Fruit fly (Drosophila melanogaster) whole organism, prepupa: Measurements from ENCODE around the gene CG9733.
A peak's percentile ranks its signal among the peaks of the same experiment; 100 is the strongest.

Experiments used
- CG10631 ChIP-seq: fragments of 200-800 bp; sonication (Bioruptor generic); optimal IDR thresholded peaks from 2 replicates; lab custom pipeline; 2016; ENCODE audit warnings: missing biosample characterization, missing genetic modification characterization
- CG11762 ChIP-seq: fragments of 200-800 bp; sonication (Bioruptor generic); optimal IDR thresholded peaks from 3 replicates; lab custom pipeline; 2016; ENCODE audit warnings: missing biosample characterization, missing genetic modification characterization; ENCODE audit not compliant: insufficient read depth
- CG11902 ChIP-seq: fragments of 200-800 bp; sonication (Bioruptor generic); optimal IDR thresholded peaks from 3 replicates; lab custom pipeline; 2016; ENCODE audit warnings: missing biosample characterization, missing genetic modification characterization
- CG15336 ChIP-seq: fragments of 200-800 bp; sonication (Bioruptor generic); IDR thresholded peaks from 2 replicates; pipeline ENCODE4 v1.3.6; 2022; ENCODE audit warnings: missing biosample characterization, missing genetic modification characterization
- CG1621 ChIP-seq: fragments of 200-800 bp; sonication (Bioruptor generic); optimal IDR thresholded peaks from 3 replicates; lab custom pipeline; 2018; ENCODE audit warnings: missing biosample characterization, mild to moderate bottlenecking, missing genetic modification characterization
- CG16779 ChIP-seq: fragments of 200-800 bp; sonication (Bioruptor generic); optimal IDR thresholded peaks from 3 replicates; lab custom pipeline; 2017; ENCODE audit warnings: missing biosample characterization, mild to moderate bottlenecking, missing genetic modification characterization
- CG3032 ChIP-seq: fragments of 200-800 bp; optimal IDR thresholded peaks from 2 replicates; lab custom pipeline; 2019; ENCODE audit warnings: missing biosample characterization, mild to moderate bottlenecking, missing genetic modification characterization, moderate library complexity
- CG31627 ChIP-seq: fragments of 200-800 bp; sonication (Bioruptor generic); optimal IDR thresholded peaks from 3 replicates; lab custom pipeline; 2016; ENCODE audit warnings: missing biosample characterization, missing genetic modification characterization
- CG32006 ChIP-seq: fragments of 200-800 bp; sonication (Bioruptor generic); optimal IDR thresholded peaks from 3 replicates; lab custom pipeline; 2017; ENCODE audit warnings: missing biosample characterization, mild to moderate bottlenecking, missing genetic modification characterization
- CG34406 ChIP-seq: fragments of 200-800 bp; sonication (Bioruptor generic); optimal IDR thresholded peaks from 3 replicates; lab custom pipeline; 2016; ENCODE audit warnings: missing biosample characterization, missing genetic modification characterization
- CG3919 ChIP-seq: fragments of 200-800 bp; sonication (Bioruptor generic); optimal IDR thresholded peaks from 3 replicates; lab custom pipeline; 2016; ENCODE audit warnings: missing biosample characterization, missing genetic modification characterization
- CG4318 ChIP-seq: fragments of 200-800 bp; sonication (Bioruptor generic); optimal IDR thresholded peaks from 3 replicates; lab custom pipeline; 2017; ENCODE audit warnings: missing biosample characterization, mild to moderate bottlenecking, missing genetic modification characterization
- CG6163 ChIP-seq: fragments of 200-800 bp; sonication (Bioruptor generic); IDR thresholded peaks from 3 replicates; pipeline ENCODE4 v1.3.6; 2022; ENCODE audit warnings: missing biosample characterization, missing genetic modification characterization
- CG6276 ChIP-seq: fragments of 200-800 bp; sonication (Bioruptor generic); optimal IDR thresholded peaks from 2 replicates; lab custom pipeline; 2017; ENCODE audit warnings: missing biosample characterization, mild to moderate bottlenecking, missing genetic modification characterization
- CG6792 ChIP-seq: fragments of 200-800 bp; sonication (Bioruptor generic); optimal IDR thresholded peaks from 3 replicates; lab custom pipeline; 2016; ENCODE audit warnings: missing biosample characterization, missing genetic modification characterization
- CG6808 ChIP-seq: fragments of 200-800 bp; sonication (Bioruptor generic); optimal IDR thresholded peaks from 3 replicates; lab custom pipeline; 2017; ENCODE audit warnings: missing biosample characterization, missing genetic modification characterization, mild to moderate bottlenecking, moderate library complexity, missing genetic modification reagents
- CG6854 ChIP-seq: fragments of 200-800 bp; sonication (Bioruptor generic); optimal IDR thresholded peaks from 2 replicates; lab custom pipeline; 2017; ENCODE audit warnings: missing biosample characterization, mild to moderate bottlenecking, missing genetic modification characterization
- CG7368 ChIP-seq: fragments of 200-800 bp; sonication (Bioruptor generic); optimal IDR thresholded peaks from 3 replicates; lab custom pipeline; 2016; ENCODE audit warnings: missing biosample characterization, missing genetic modification characterization
- CG8319 ChIP-seq: fragments of 200-800 bp; sonication (Bioruptor generic); optimal IDR thresholded peaks from 3 replicates; lab custom pipeline; 2016; ENCODE audit warnings: missing biosample characterization, missing genetic modification characterization
- Eip75B ChIP-seq: fragments of 200-800 bp; sonication (Bioruptor generic); optimal IDR thresholded peaks from 3 replicates; lab custom pipeline; 2016; ENCODE audit warnings: missing biosample characterization, missing genetic modification characterization
- Eip78C ChIP-seq: fragments of 200-800 bp; sonication (Bioruptor generic); peaks from one replicate; lab custom pipeline; 2016; ENCODE audit warnings: missing biosample characterization, missing genetic modification characterization
- Eip93F ChIP-seq: fragments of 200-800 bp; sonication (Bioruptor generic); optimal IDR thresholded peaks from 2 replicates; lab custom pipeline; 2016; ENCODE audit warnings: missing biosample characterization, mild to moderate bottlenecking, missing genetic modification characterization
- Ets21C ChIP-seq: fragments of 200-800 bp; sonication (Bioruptor generic); optimal IDR thresholded peaks from 3 replicates; lab custom pipeline; 2016; ENCODE audit warnings: missing biosample characterization, missing genetic modification characterization
- Ets96B ChIP-seq: fragments of 200-800 bp; optimal IDR thresholded peaks from 2 replicates; lab custom pipeline; 2019; ENCODE audit warnings: missing biosample characterization, mild to moderate bottlenecking, missing genetic modification characterization, moderate library complexity
- Gug ChIP-seq: fragments of 200-800 bp; sonication (Bioruptor generic); IDR thresholded peaks from 2 replicates; pipeline ENCODE4 v1.3.6; 2022; ENCODE audit warnings: missing biosample characterization, missing genetic modification characterization
- Hr39 ChIP-seq: fragments of 200-800 bp; sonication (Bioruptor generic); optimal IDR thresholded peaks from 2 replicates; lab custom pipeline; 2016; ENCODE audit warnings: missing biosample characterization, missing genetic modification characterization
- Hr4 ChIP-seq: fragments of 200-800 bp; sonication (Bioruptor generic); optimal IDR thresholded peaks from 3 replicates; lab custom pipeline; 2016; ENCODE audit warnings: missing biosample characterization, missing genetic modification characterization
- Lpt ChIP-seq: fragments of 200-800 bp; sonication (Bioruptor generic); optimal IDR thresholded peaks from 3 replicates; lab custom pipeline; 2016; ENCODE audit warnings: missing biosample characterization, missing genetic modification characterization
- Met ChIP-seq: fragments of 200-800 bp; sonication (Bioruptor generic); optimal IDR thresholded peaks from 3 replicates; lab custom pipeline; 2016; ENCODE audit warnings: missing biosample characterization, missing genetic modification characterization
- OdsH ChIP-seq: fragments of 200-800 bp; sonication (Bioruptor generic); optimal IDR thresholded peaks from 3 replicates; lab custom pipeline; 2016; ENCODE audit warnings: missing biosample characterization, missing genetic modification characterization
- Smox ChIP-seq: fragments of 200-800 bp; sonication (Bioruptor generic); optimal IDR thresholded peaks from 3 replicates; lab custom pipeline; 2016; ENCODE audit warnings: missing biosample characterization, missing genetic modification characterization
- Sox102F ChIP-seq: fragments of 200-800 bp; sonication (Bioruptor generic); optimal IDR thresholded peaks from 2 replicates; lab custom pipeline; 2016; ENCODE audit warnings: missing biosample characterization, mild to moderate bottlenecking, missing genetic modification characterization
- Sox14 ChIP-seq: fragments of 200-800 bp; sonication (Bioruptor generic); optimal IDR thresholded peaks from 3 replicates; lab custom pipeline; 2016; ENCODE audit warnings: missing biosample characterization, missing genetic modification characterization
- Sox15 ChIP-seq: fragments of 200-800 bp; sonication (Bioruptor generic); optimal IDR thresholded peaks from 3 replicates; lab custom pipeline; 2016; ENCODE audit warnings: missing biosample characterization, missing genetic modification characterization
- achi ChIP-seq: fragments of 200-800 bp; sonication (Bioruptor generic); optimal IDR thresholded peaks from 3 replicates; lab custom pipeline; 2016; ENCODE audit warnings: missing biosample characterization, missing genetic modification characterization
- acj6 ChIP-seq: fragments of 200-800 bp; sonication (Bioruptor generic); optimal IDR thresholded peaks from 3 replicates; lab custom pipeline; 2016; ENCODE audit warnings: missing biosample characterization, missing genetic modification characterization
- dac ChIP-seq: fragments of 200-800 bp; sonication (Bioruptor generic); optimal IDR thresholded peaks from 2 replicates; lab custom pipeline; 2017; ENCODE audit warnings: missing biosample characterization, mild to moderate bottlenecking, missing genetic modification characterization
- eg ChIP-seq: fragments of 200-800 bp; sonication (Bioruptor generic); IDR thresholded peaks from 3 replicates; pipeline ENCODE4 v1.3.6; 2022; ENCODE audit warnings: missing biosample characterization, missing genetic modification characterization
- fd59A ChIP-seq: fragments of 200-800 bp; sonication (Bioruptor generic); optimal IDR thresholded peaks from 2 replicates; lab custom pipeline; 2017; ENCODE audit warnings: missing biosample characterization, mild to moderate bottlenecking, missing genetic modification characterization, missing genetic modification reagents
- fd85E ChIP-seq: fragments of 200-800 bp; sonication (Bioruptor generic); optimal IDR thresholded peaks from 3 replicates; lab custom pipeline; 2016; ENCODE audit warnings: missing biosample characterization, missing genetic modification characterization
- fkh ChIP-seq: fragments of 200-800 bp; sonication (Bioruptor generic); optimal IDR thresholded peaks from 3 replicates; lab custom pipeline; 2017; ENCODE audit warnings: missing biosample characterization, mild to moderate bottlenecking, missing genetic modification characterization, moderate library complexity
- net ChIP-seq: fragments of 200-800 bp; sonication (Bioruptor generic); optimal IDR thresholded peaks from 3 replicates; lab custom pipeline; 2016; ENCODE audit warnings: missing biosample characterization, missing genetic modification characterization
- pdm3 ChIP-seq: fragments of 200-800 bp; sonication (Bioruptor generic); optimal IDR thresholded peaks from 3 replicates; lab custom pipeline; 2016; ENCODE audit warnings: missing biosample characterization, missing genetic modification characterization
- spab ChIP-seq: fragments of 200-800 bp; sonication (Bioruptor generic); optimal IDR thresholded peaks from 2 replicates; lab custom pipeline; 2017; ENCODE audit warnings: missing biosample characterization, mild to moderate bottlenecking, missing genetic modification characterization, missing genetic modification reagents
- ss ChIP-seq, 2 experiments: fragments of 200-800 bp; sonication (Bioruptor generic); optimal IDR thresholded peaks; 2 replicates in 1 of 2; 3 replicates in 1 of 2; lab custom pipeline; 2017 to 2018; ENCODE audit warnings: mild to moderate bottlenecking in 2 of 2, missing biosample characterization in 2 of 2, missing genetic modification characterization in 2 of 2, moderate library complexity in 1 of 2
- svp ChIP-seq: fragments of 200-800 bp; sonication (Bioruptor generic); peaks from one replicate; lab custom pipeline; 2016; ENCODE audit warnings: missing biosample characterization, missing genetic modification characterization
- topi ChIP-seq: fragments of 200-800 bp; sonication (Bioruptor generic); optimal IDR thresholded peaks from 3 replicates; lab custom pipeline; 2016; ENCODE audit warnings: missing biosample characterization, missing genetic modification characterization
- vri ChIP-seq: fragments of 200-800 bp; sonication (Bioruptor generic); optimal IDR thresholded peaks from 3 replicates; lab custom pipeline; 2016; ENCODE audit warnings: missing biosample characterization, mild to moderate bottlenecking, missing genetic modification characterization

The CG9733 gene

DNA sequence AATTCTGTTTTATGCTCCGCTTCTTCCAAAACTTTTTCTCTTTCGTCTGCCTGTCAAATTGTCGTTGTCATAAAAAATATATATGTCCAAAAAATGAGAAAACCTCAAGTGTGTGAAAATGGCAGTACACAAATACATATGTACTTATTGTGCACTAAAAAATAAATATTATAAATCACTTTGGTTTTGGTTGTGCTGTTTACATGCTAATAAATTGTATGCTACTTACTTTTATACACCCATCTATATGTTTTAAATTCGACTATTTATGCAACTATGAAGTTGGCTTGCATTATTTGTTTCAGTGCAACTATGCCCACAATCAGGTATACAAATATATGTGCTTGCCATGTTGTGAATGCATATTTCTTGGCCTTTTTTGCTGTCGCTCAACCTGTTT is 11.1 kb upstream of the CG9733 start (continued):
- TF ChIP-seq ss (GFP tag; optimal IDR thresholded peaks at IDR 0.05; lab: Kevin White, UChicago) (peak; percentile 73 to 81), fd85E (no peak), fd59A (GFP tag; lab: Kevin White, UChicago) (peak; percentile 71), Eip93F (GFP tag; lab: Kevin White, UChicago) (peak; percentile 93), Smox (GFP tag; lab: Kevin White, UChicago) (peak; percentile 88), Hr4 (GFP tag; lab: Kevin White, UChicago) (peak; percentile 80), Sox14 (peak; percentile 78), CG34406 (GFP tag; lab: Kevin White, UChicago) (peak; percentile 91), topi (GFP tag; lab: Kevin White, UChicago) (peak; percentile 94), Met (GFP tag; lab: Kevin White, UChicago) (peak; percentile 97), Ets21C (GFP tag; lab: Kevin White, UChicago) (peak; percentile 74), CG31627 (GFP tag; lab: Kevin White, UChicago) (peak; percentile 76), CG16779 (peak; percentile 70), CG3032 (tag; lab: Kevin White, UChicago) (peak; percentile 80), CG6808 (peak; percentile 62), Ets96B (tag; lab: Kevin White, UChicago) (peak; percentile 90), CG3919 (GFP tag; lab: Kevin White, UChicago) (peak; percentile 76), achi (peak; percentile 68), CG4318 (GFP tag; lab: Kevin White, UChicago) (peak; percentile 10), pdm3 (peak; percentile 78)

DNA sequence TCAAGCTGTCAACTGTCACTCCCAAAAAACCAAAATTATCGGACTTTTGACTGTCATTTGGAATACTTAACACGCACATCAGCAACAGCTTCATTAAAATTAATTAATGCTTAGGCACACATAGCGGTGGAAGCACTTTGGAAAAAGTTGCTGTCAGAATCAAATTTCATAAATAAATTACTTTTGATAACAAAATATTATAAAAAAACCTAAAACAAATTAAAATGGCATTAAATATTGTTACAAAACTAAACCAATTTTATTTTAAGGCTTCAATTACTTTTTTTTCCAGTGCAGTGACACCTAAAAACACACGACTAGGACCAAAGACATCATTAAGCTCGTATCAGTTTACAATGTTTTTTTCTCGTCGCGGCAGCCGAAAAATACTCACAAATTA is 9.7 kb upstream of the CG9733 start:
- peak; percentile 67 for TF ChIP-seq CG3919 (GFP tag; lab: Kevin White, UChicago)
- no peak for TF ChIP-seq CG6854 (GFP tag; lab: Kevin White, UChicago)
- peak; percentile 58 for TF ChIP-seq Smox (GFP tag; lab: Kevin White, UChicago)
- peak; percentile 59 for TF ChIP-seq eg (GFP tag; lab: Robert Waterston, UW)
- peak; percentile 19 for TF ChIP-seq CG11902 (GFP tag; lab: Kevin White, UChicago)
- no peak for TF ChIP-seq vri (GFP tag; lab: Kevin White, UChicago)
- no peak for TF ChIP-seq Eip75B (GFP tag; lab: Kevin White, UChicago)
- TF ChIP-seq Hr4 (GFP tag; lab: Kevin White, UChicago): peak; percentile 31
- no peak for TF ChIP-seq CG16779
- TF ChIP-seq CG6808: peak; percentile 50
- TF ChIP-seq achi: peak; percentile 67
- peak; percentile 57 for TF ChIP-seq spab (GFP tag; lab: Kevin White, UChicago)
- peak; percentile 71 for TF ChIP-seq CG34406 (GFP tag; lab: Kevin White, UChicago)
- peak; percentile 38 for TF ChIP-seq Sox102F (GFP tag; lab: Kevin White, UChicago)
- TF ChIP-seq Gug (GFP tag; lab: Robert Waterston, UW): peak; percentile 41; the same call in 1 of the 2 replicates
- TF ChIP-seq dac (GFP tag; lab: Kevin White, UChicago): no peak
- no peak for TF ChIP-seq CG6276 (GFP tag; lab: Kevin White, UChicago)
- peak; percentile 45 for TF ChIP-seq Ets96B (tag; lab: Kevin White, UChicago)
- TF ChIP-seq Hr39 (GFP tag; lab: Kevin White, UChicago): peak; percentile 29
- TF ChIP-seq Sox14: peak; percentile 37
- peak; percentile 68 for TF ChIP-seq CG6163 (GFP tag; lab: Robert Waterston, UW)
- peak; percentile 49 for TF ChIP-seq CG32006 (GFP tag; lab: Kevin White, UChicago)
- TF ChIP-seq fkh (GFP tag; lab: Kevin White, UChicago): no peak
- TF ChIP-seq Eip78C (GFP tag; lab: Kevin White, UChicago): peak; percentile 93
- peak; percentile 44; the same call in 1 of the 2 replicates for TF ChIP-seq CG15336 (GFP tag; lab: Robert Waterston, UW)
- peak; percentile 2 for TF ChIP-seq CG7368 (GFP tag; lab: Kevin White, UChicago)
- TF ChIP-seq CG1621 (tag; lab: Kevin White, UChicago): no peak
- peak; percentile 14 for TF ChIP-seq CG8319 (GFP tag; lab: Kevin White, UChicago)
- peak; percentile 59 for TF ChIP-seq CG3032 (tag; lab: Kevin White, UChicago)
- TF ChIP-seq CG6792 (GFP tag; lab: Kevin White, UChicago): no peak
- TF ChIP-seq Lpt (GFP tag; lab: Kevin White, UChicago): no peak
- peak; percentile 21 for TF ChIP-seq Sox15 (GFP tag; lab: Kevin White, UChicago)
- peak; percentile 20 for TF ChIP-seq CG31627 (GFP tag; lab: Kevin White, UChicago)
- peak; percentile 65 for TF ChIP-seq Met (GFP tag; lab: Kevin White, UChicago)
- peak; percentile 51 for TF ChIP-seq svp (GFP tag; lab: Kevin White, UChicago)
- TF ChIP-seq Eip93F (GFP tag; lab: Kevin White, UChicago): no peak
- TF ChIP-seq CG11762 (GFP tag; lab: Kevin White, UChicago): no peak
- TF ChIP-seq CG10631 (GFP tag; lab: Kevin White, UChicago): peak; percentile 43
- peak; percentile 21 for TF ChIP-seq net (GFP tag; lab: Kevin White, UChicago)
- TF ChIP-seq acj6: peak; percentile 59
- TF ChIP-seq fd59A (GFP tag; lab: Kevin White, UChicago): peak; percentile 62
- peak; percentile 64 for TF ChIP-seq OdsH (GFP tag; lab: Kevin White, UChicago)
